Fruit fly (Drosophila melanogaster) whole organism, wandering third instar larva: Measurements from ENCODE around the gene CG42529.
"Not testable (repeated sequence)": the region's sequence is repeated elsewhere in the genome, so short reads cannot be mapped to it uniquely, and the experiment has no call there.

ENCODE experiments used
- Dfd ChIP-seq: fragments of >200 bp; optimal IDR thresholded peaks from 2 replicates; lab custom pipeline; 2017; ENCODE audit warnings: missing biosample characterization, missing genetic modification characterization
- Dif ChIP-seq: fragments of 200-275, 200-300 bp; sonication (Bioruptor generic); optimal IDR thresholded peaks from 2 replicates; lab custom pipeline; 2018; ENCODE audit warnings: missing biosample characterization, missing genetic modification characterization; ENCODE audit not compliant: partially characterized antibody
- Hnf4 ChIP-seq: fragments of 200-800 bp; sonication (Bioruptor generic); optimal IDR thresholded peaks from 2 replicates; lab custom pipeline; 2016; ENCODE audit warnings: missing biosample characterization, mild to moderate bottlenecking, missing genetic modification characterization
- Hr78 ChIP-seq: fragments of >200 bp; optimal IDR thresholded peaks from 2 replicates; lab custom pipeline; 2017; ENCODE audit warnings: missing biosample characterization, missing genetic modification characterization
- Hr83 ChIP-seq: fragments of 200-300 bp; sonication (Bioruptor generic); optimal IDR thresholded peaks from 2 replicates; lab custom pipeline; 2016; ENCODE audit warnings: missing biosample characterization, mild to moderate bottlenecking, missing genetic modification characterization, moderate library complexity; ENCODE audit not compliant: poor library complexity, severe bottlenecking
- Myc ChIP-seq: fragments of >200 bp; optimal IDR thresholded peaks from 2 replicates; lab custom pipeline; 2017
- OdsH ChIP-seq: fragments of 200-800 bp; sonication (Bioruptor generic); optimal IDR thresholded peaks from 2 replicates; lab custom pipeline; 2016; ENCODE audit warnings: missing biosample characterization, mild to moderate bottlenecking, missing genetic modification characterization
- br ChIP-seq: fragments of 200-800 bp; sonication (Bioruptor generic); optimal IDR thresholded peaks from 2 replicates; lab custom pipeline; 2016; ENCODE audit warnings: missing biosample characterization, missing genetic modification characterization
- dl ChIP-seq, 2 experiments: fragments of 175-275, 200-275 bp in 1 of 2; fragments of 200-275 bp in 1 of 2; sonication (Bioruptor generic); optimal IDR thresholded peaks; lab custom pipeline; 2018; ENCODE audit warnings: mild to moderate bottlenecking in 2 of 2, missing biosample characterization in 2 of 2, missing genetic modification characterization in 2 of 2, moderate library complexity in 2 of 2; ENCODE audit not compliant: partially characterized antibody in 2 of 2, insufficient read depth in 1 of 2
- sage ChIP-seq: fragments of 200-800 bp; sonication (Bioruptor generic); optimal IDR thresholded peaks from 2 replicates; lab custom pipeline; 2016; ENCODE audit warnings: missing biosample characterization, mild to moderate bottlenecking, missing genetic modification characterization

DNA sequence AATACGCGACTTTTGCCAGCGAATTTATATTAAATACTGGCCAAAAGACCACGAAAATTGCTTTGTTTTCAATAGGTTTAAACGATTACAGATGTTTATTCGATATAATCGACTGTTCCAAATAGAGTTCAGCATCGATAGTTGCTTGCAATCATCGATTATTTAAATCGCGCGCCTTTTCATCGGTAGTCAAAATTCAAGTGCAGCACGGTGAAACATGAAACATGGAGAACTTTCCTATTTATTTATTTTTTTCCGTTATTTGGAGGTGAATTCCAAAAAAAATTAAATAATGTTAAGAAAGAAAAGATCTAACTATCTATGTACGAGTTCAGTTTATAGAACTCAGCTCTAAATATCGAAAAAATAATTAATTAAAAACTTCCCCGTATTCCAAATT is 20.9 kb downstream of the CG42529 start, which contains the start of gene CG42638:
- not testable (repeated sequence) for TF ChIP-seq sage (GFP tag; lab: Kevin White, UChicago); OdsH (GFP tag; lab: Kevin White, UChicago); br (GFP tag; lab: Kevin White, UChicago); Dfd; Hnf4 (GFP tag; lab: Kevin White, UChicago); Hr83 (GFP tag; lab: Kevin White, UChicago); Hr78 (GFP tag; lab: Kevin White, UChicago); Myc (lab: Kevin White, UChicago); Dif; dl (GFP tag; optimal IDR thresholded peaks at IDR 0.05; lab: Kevin White, UChicago; ENCODE audit: insufficient read depth in 1 of 2, partially characterized antibody in 2 of 2)
